Fruit fly (Drosophila melanogaster) whole organism, prepupa: Measurements from ENCODE around the gene CG10352.

Experiments used
- Blimp-1 ChIP-seq: fragments of 200-800 bp; sonication (Bioruptor generic); optimal IDR thresholded peaks from 3 replicates; lab custom pipeline; 2017; ENCODE audit warnings: missing biosample characterization, missing genetic modification characterization, mild to moderate bottlenecking, moderate library complexity, missing genetic modification reagents
- CG10631 ChIP-seq: fragments of 200-800 bp; sonication (Bioruptor generic); optimal IDR thresholded peaks from 2 replicates; lab custom pipeline; 2016; ENCODE audit warnings: missing biosample characterization, missing genetic modification characterization
- CG10669 ChIP-seq: fragments of 200-800 bp; sonication (Bioruptor generic); optimal IDR thresholded peaks from 3 replicates; lab custom pipeline; 2018; ENCODE audit warnings: missing biosample characterization, mild to moderate bottlenecking, missing genetic modification characterization, moderate library complexity
- CG11762 ChIP-seq: fragments of 200-800 bp; sonication (Bioruptor generic); optimal IDR thresholded peaks from 3 replicates; lab custom pipeline; 2016; ENCODE audit warnings: missing biosample characterization, missing genetic modification characterization; ENCODE audit not compliant: insufficient read depth
- CG11902 ChIP-seq: fragments of 200-800 bp; sonication (Bioruptor generic); optimal IDR thresholded peaks from 3 replicates; lab custom pipeline; 2016; ENCODE audit warnings: missing biosample characterization, missing genetic modification characterization
- CG15336 ChIP-seq: fragments of 200-800 bp; sonication (Bioruptor generic); IDR thresholded peaks from 2 replicates; pipeline ENCODE4 v1.3.6; 2022; ENCODE audit warnings: missing biosample characterization, missing genetic modification characterization
- CG1621 ChIP-seq: fragments of 200-800 bp; sonication (Bioruptor generic); optimal IDR thresholded peaks from 3 replicates; lab custom pipeline; 2018; ENCODE audit warnings: missing biosample characterization, mild to moderate bottlenecking, missing genetic modification characterization
- CG3032 ChIP-seq: fragments of 200-800 bp; optimal IDR thresholded peaks from 2 replicates; lab custom pipeline; 2019; ENCODE audit warnings: missing biosample characterization, mild to moderate bottlenecking, missing genetic modification characterization, moderate library complexity
- CG32006 ChIP-seq: fragments of 200-800 bp; sonication (Bioruptor generic); optimal IDR thresholded peaks from 3 replicates; lab custom pipeline; 2017; ENCODE audit warnings: missing biosample characterization, mild to moderate bottlenecking, missing genetic modification characterization
- CG34406 ChIP-seq: fragments of 200-800 bp; sonication (Bioruptor generic); optimal IDR thresholded peaks from 3 replicates; lab custom pipeline; 2016; ENCODE audit warnings: missing biosample characterization, missing genetic modification characterization
- CG3919 ChIP-seq: fragments of 200-800 bp; sonication (Bioruptor generic); optimal IDR thresholded peaks from 3 replicates; lab custom pipeline; 2016; ENCODE audit warnings: missing biosample characterization, missing genetic modification characterization
- CG4318 ChIP-seq: fragments of 200-800 bp; sonication (Bioruptor generic); optimal IDR thresholded peaks from 3 replicates; lab custom pipeline; 2017; ENCODE audit warnings: missing biosample characterization, mild to moderate bottlenecking, missing genetic modification characterization
- CG6163 ChIP-seq: fragments of 200-800 bp; sonication (Bioruptor generic); IDR thresholded peaks from 3 replicates; pipeline ENCODE4 v1.3.6; 2022; ENCODE audit warnings: missing biosample characterization, missing genetic modification characterization
- CG6276 ChIP-seq: fragments of 200-800 bp; sonication (Bioruptor generic); optimal IDR thresholded peaks from 2 replicates; lab custom pipeline; 2017; ENCODE audit warnings: missing biosample characterization, mild to moderate bottlenecking, missing genetic modification characterization
- CG6792 ChIP-seq: fragments of 200-800 bp; sonication (Bioruptor generic); optimal IDR thresholded peaks from 3 replicates; lab custom pipeline; 2016; ENCODE audit warnings: missing biosample characterization, missing genetic modification characterization
- CG6808 ChIP-seq: fragments of 200-800 bp; sonication (Bioruptor generic); optimal IDR thresholded peaks from 3 replicates; lab custom pipeline; 2017; ENCODE audit warnings: missing biosample characterization, missing genetic modification characterization, mild to moderate bottlenecking, moderate library complexity, missing genetic modification reagents
- CG6854 ChIP-seq: fragments of 200-800 bp; sonication (Bioruptor generic); optimal IDR thresholded peaks from 2 replicates; lab custom pipeline; 2017; ENCODE audit warnings: missing biosample characterization, mild to moderate bottlenecking, missing genetic modification characterization
- CG7368 ChIP-seq: fragments of 200-800 bp; sonication (Bioruptor generic); optimal IDR thresholded peaks from 3 replicates; lab custom pipeline; 2016; ENCODE audit warnings: missing biosample characterization, missing genetic modification characterization
- CG8119 ChIP-seq: fragments of 200-800 bp; sonication (Bioruptor generic); IDR thresholded peaks from 3 replicates; pipeline ENCODE4 v1.3.6; 2022; ENCODE audit warnings: missing biosample characterization, missing genetic modification characterization
- CG8319 ChIP-seq: fragments of 200-800 bp; sonication (Bioruptor generic); optimal IDR thresholded peaks from 3 replicates; lab custom pipeline; 2016; ENCODE audit warnings: missing biosample characterization, missing genetic modification characterization
- CG8632 ChIP-seq: fragments of 200-800 bp; sonication (Bioruptor generic); optimal IDR thresholded peaks from 3 replicates; lab custom pipeline; 2016; ENCODE audit warnings: missing biosample characterization, missing genetic modification characterization
- CG9139 ChIP-seq: fragments of 200-800 bp; sonication (Bioruptor generic); optimal IDR thresholded peaks from 3 replicates; lab custom pipeline; 2017; ENCODE audit warnings: missing biosample characterization, mild to moderate bottlenecking, missing genetic modification characterization
- Eip75B ChIP-seq: fragments of 200-800 bp; sonication (Bioruptor generic); optimal IDR thresholded peaks from 3 replicates; lab custom pipeline; 2016; ENCODE audit warnings: missing biosample characterization, missing genetic modification characterization
- Eip78C ChIP-seq: fragments of 200-800 bp; sonication (Bioruptor generic); peaks from one replicate; lab custom pipeline; 2016; ENCODE audit warnings: missing biosample characterization, missing genetic modification characterization
- Eip93F ChIP-seq: fragments of 200-800 bp; sonication (Bioruptor generic); optimal IDR thresholded peaks from 2 replicates; lab custom pipeline; 2016; ENCODE audit warnings: missing biosample characterization, mild to moderate bottlenecking, missing genetic modification characterization
- Ets21C ChIP-seq: fragments of 200-800 bp; sonication (Bioruptor generic); optimal IDR thresholded peaks from 3 replicates; lab custom pipeline; 2016; ENCODE audit warnings: missing biosample characterization, missing genetic modification characterization
- Ets96B ChIP-seq: fragments of 200-800 bp; optimal IDR thresholded peaks from 2 replicates; lab custom pipeline; 2019; ENCODE audit warnings: missing biosample characterization, mild to moderate bottlenecking, missing genetic modification characterization, moderate library complexity
- Gug ChIP-seq: fragments of 200-800 bp; sonication (Bioruptor generic); IDR thresholded peaks from 2 replicates; pipeline ENCODE4 v1.3.6; 2022; ENCODE audit warnings: missing biosample characterization, missing genetic modification characterization
- Hr38 ChIP-seq: sonication (Bioruptor generic); optimal IDR thresholded peaks from 2 replicates; lab custom pipeline; 2016; ENCODE audit warnings: missing biosample characterization, missing genetic modification characterization
- Hr39 ChIP-seq: fragments of 200-800 bp; sonication (Bioruptor generic); optimal IDR thresholded peaks from 2 replicates; lab custom pipeline; 2016; ENCODE audit warnings: missing biosample characterization, missing genetic modification characterization
- Lpt ChIP-seq: fragments of 200-800 bp; sonication (Bioruptor generic); optimal IDR thresholded peaks from 3 replicates; lab custom pipeline; 2016; ENCODE audit warnings: missing biosample characterization, missing genetic modification characterization
- Met ChIP-seq: fragments of 200-800 bp; sonication (Bioruptor generic); optimal IDR thresholded peaks from 3 replicates; lab custom pipeline; 2016; ENCODE audit warnings: missing biosample characterization, missing genetic modification characterization
- OdsH ChIP-seq: fragments of 200-800 bp; sonication (Bioruptor generic); optimal IDR thresholded peaks from 3 replicates; lab custom pipeline; 2016; ENCODE audit warnings: missing biosample characterization, missing genetic modification characterization
- Sox102F ChIP-seq: fragments of 200-800 bp; sonication (Bioruptor generic); optimal IDR thresholded peaks from 2 replicates; lab custom pipeline; 2016; ENCODE audit warnings: missing biosample characterization, mild to moderate bottlenecking, missing genetic modification characterization
- Sox14 ChIP-seq: fragments of 200-800 bp; sonication (Bioruptor generic); optimal IDR thresholded peaks from 3 replicates; lab custom pipeline; 2016; ENCODE audit warnings: missing biosample characterization, missing genetic modification characterization
- Sox15 ChIP-seq: fragments of 200-800 bp; sonication (Bioruptor generic); optimal IDR thresholded peaks from 3 replicates; lab custom pipeline; 2016; ENCODE audit warnings: missing biosample characterization, missing genetic modification characterization
- acj6 ChIP-seq: fragments of 200-800 bp; sonication (Bioruptor generic); optimal IDR thresholded peaks from 3 replicates; lab custom pipeline; 2016; ENCODE audit warnings: missing biosample characterization, missing genetic modification characterization
- cyc ChIP-seq: fragments of 200-800 bp; sonication (Bioruptor generic); optimal IDR thresholded peaks from 3 replicates; lab custom pipeline; 2016; ENCODE audit warnings: missing biosample characterization, missing genetic modification characterization
- dac ChIP-seq: fragments of 200-800 bp; sonication (Bioruptor generic); optimal IDR thresholded peaks from 2 replicates; lab custom pipeline; 2017; ENCODE audit warnings: missing biosample characterization, mild to moderate bottlenecking, missing genetic modification characterization
- dsx ChIP-seq: fragments of 200-800 bp; optimal IDR thresholded peaks from 3 replicates; lab custom pipeline; 2019; ENCODE audit warnings: missing biosample characterization, mild to moderate bottlenecking, missing genetic modification characterization, moderate library complexity; ENCODE audit not compliant: poor library complexity, severe bottlenecking
- eg ChIP-seq: fragments of 200-800 bp; sonication (Bioruptor generic); IDR thresholded peaks from 3 replicates; pipeline ENCODE4 v1.3.6; 2022; ENCODE audit warnings: missing biosample characterization, missing genetic modification characterization
- esn ChIP-seq: fragments of 200-800 bp; sonication (Bioruptor generic); optimal IDR thresholded peaks from 2 replicates; lab custom pipeline; 2016; ENCODE audit warnings: missing biosample characterization, mild to moderate bottlenecking, missing genetic modification characterization, moderate library complexity
- fd59A ChIP-seq: fragments of 200-800 bp; sonication (Bioruptor generic); optimal IDR thresholded peaks from 2 replicates; lab custom pipeline; 2017; ENCODE audit warnings: missing biosample characterization, mild to moderate bottlenecking, missing genetic modification characterization, missing genetic modification reagents
- fd85E ChIP-seq: fragments of 200-800 bp; sonication (Bioruptor generic); optimal IDR thresholded peaks from 3 replicates; lab custom pipeline; 2016; ENCODE audit warnings: missing biosample characterization, missing genetic modification characterization
- fkh ChIP-seq: fragments of 200-800 bp; sonication (Bioruptor generic); optimal IDR thresholded peaks from 3 replicates; lab custom pipeline; 2017; ENCODE audit warnings: missing biosample characterization, mild to moderate bottlenecking, missing genetic modification characterization, moderate library complexity
- lz ChIP-seq: fragments of 200-800 bp; sonication (Bioruptor generic); optimal IDR thresholded peaks from 3 replicates; lab custom pipeline; 2016; ENCODE audit warnings: missing biosample characterization, missing genetic modification characterization
- net ChIP-seq: fragments of 200-800 bp; sonication (Bioruptor generic); optimal IDR thresholded peaks from 3 replicates; lab custom pipeline; 2016; ENCODE audit warnings: missing biosample characterization, missing genetic modification characterization
- pdm3 ChIP-seq: fragments of 200-800 bp; sonication (Bioruptor generic); optimal IDR thresholded peaks from 3 replicates; lab custom pipeline; 2016; ENCODE audit warnings: missing biosample characterization, missing genetic modification characterization
- salr ChIP-seq, 2 experiments: fragments of 200-800 bp; sonication (Bioruptor generic); optimal IDR thresholded peaks; 3 replicates each; lab custom pipeline; 2016 to 2018; ENCODE audit warnings: missing biosample characterization in 2 of 2, missing genetic modification characterization in 2 of 2, mild to moderate bottlenecking in 1 of 2
- spab ChIP-seq: fragments of 200-800 bp; sonication (Bioruptor generic); optimal IDR thresholded peaks from 2 replicates; lab custom pipeline; 2017; ENCODE audit warnings: missing biosample characterization, mild to moderate bottlenecking, missing genetic modification characterization, missing genetic modification reagents
- ss ChIP-seq, 2 experiments: fragments of 200-800 bp; sonication (Bioruptor generic); optimal IDR thresholded peaks; 2 replicates in 1 of 2; 3 replicates in 1 of 2; lab custom pipeline; 2017 to 2018; ENCODE audit warnings: mild to moderate bottlenecking in 2 of 2, missing biosample characterization in 2 of 2, missing genetic modification characterization in 2 of 2, moderate library complexity in 1 of 2
- svp ChIP-seq: fragments of 200-800 bp; sonication (Bioruptor generic); peaks from one replicate; lab custom pipeline; 2016; ENCODE audit warnings: missing biosample characterization, missing genetic modification characterization
- topi ChIP-seq: fragments of 200-800 bp; sonication (Bioruptor generic); optimal IDR thresholded peaks from 3 replicates; lab custom pipeline; 2016; ENCODE audit warnings: missing biosample characterization, missing genetic modification characterization

The CG10352 gene

DNA sequence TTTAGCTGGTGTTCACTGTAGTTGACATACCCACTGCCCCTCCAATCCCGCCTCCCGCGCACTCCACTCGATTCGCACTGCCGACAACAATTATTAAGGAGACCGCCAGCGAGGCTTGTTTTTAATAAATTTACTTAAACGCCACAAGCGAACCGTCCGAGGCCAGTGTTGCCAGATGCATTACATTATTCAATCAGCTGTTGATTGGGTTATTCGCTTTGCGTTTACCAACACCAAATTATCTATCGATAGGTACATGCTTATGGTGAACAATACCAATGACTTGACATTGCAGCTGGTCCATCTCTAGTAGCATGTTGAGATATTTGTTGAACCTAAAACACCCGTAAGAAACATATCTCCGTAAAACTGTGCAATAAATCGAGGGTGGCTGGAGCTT, 10.0 kb upstream of the CG10352 start, which contains the start of the genes CG10353 and SelG:
TSS of gene CG10353 (minus strand) at position 187 of the 400 bp plus-strand sequence.
TSS of gene SelG (plus strand) at position 309 of the 400 bp plus-strand sequence.
- TF ChIP-seq CG32006 (no peak), Ets96B (no peak), Sox14 (peak; percentile 28), acj6 (GFP tag; lab: Kevin White, UChicago) (no peak), Eip78C (GFP tag; lab: Kevin White, UChicago) (peak; percentile 70), CG15336 (GFP tag; lab: Robert Waterston, UW) (no peak), CG11762 (GFP tag; lab: Kevin White, UChicago) (no peak), CG7368 (GFP tag; lab: Kevin White, UChicago) (no peak), pdm3 (no peak), svp (GFP tag; lab: Kevin White, UChicago) (peak; percentile 67), cyc (GFP tag; lab: Kevin White, UChicago) (peak; percentile 40), Hr38 (GFP tag; lab: Kevin White, UChicago) (no peak), CG3032 (tag; lab: Kevin White, UChicago) (no peak), CG4318 (GFP tag; lab: Kevin White, UChicago) (no peak), CG9139 (GFP tag; lab: Kevin White, UChicago) (no peak), fkh (peak; percentile 50), net (GFP tag; lab: Kevin White, UChicago) (no peak), Met (GFP tag; lab: Kevin White, UChicago) (peak; percentile 27), ss (GFP tag; optimal IDR thresholded peaks at IDR 0.05; lab: Kevin White, UChicago) (peak in 1 of 2 experiments; percentile 6), fd59A (GFP tag; lab: Kevin White, UChicago) (no peak), CG3919 (GFP tag; lab: Kevin White, UChicago) (peak; percentile 34), dsx (GFP tag; lab: Kevin White, UChicago) (no peak), Sox102F (no peak), CG6163 (GFP tag; lab: Robert Waterston, UW) (no peak), topi (peak; percentile 37), eg (GFP tag; lab: Robert Waterston, UW) (no peak), Sox15 (no peak), CG11902 (GFP tag; lab: Kevin White, UChicago) (no peak), Gug (no peak), lz (peak; percentile 31), CG6276 (GFP tag; lab: Kevin White, UChicago) (no peak), OdsH (GFP tag; lab: Kevin White, UChicago) (no peak), CG6792 (GFP tag; lab: Kevin White, UChicago) (no peak), dac (no peak), CG8119 (no peak), CG6854 (GFP tag; lab: Kevin White, UChicago) (peak; percentile 14), Blimp-1 (GFP tag; lab: Kevin White, UChicago) (no peak), esn (peak; percentile 50), CG10669 (GFP tag; lab: Kevin White, UChicago) (no peak), CG6808 (GFP tag; lab: Kevin White, UChicago) (no peak), CG8632 (no peak), CG1621 (tag; lab: Kevin White, UChicago) (peak; percentile 71), fd85E (GFP tag; lab: Kevin White, UChicago) (no peak), CG10631 (no peak), Eip75B (GFP tag; lab: Kevin White, UChicago) (peak; percentile 29), CG8319 (GFP tag; lab: Kevin White, UChicago) (no peak), salr (GFP tag; optimal IDR thresholded peaks at IDR 0.05; lab: Kevin White, UChicago) (no peak), CG34406 (no peak), Eip93F (GFP tag; lab: Kevin White, UChicago) (no peak), Hr39 (GFP tag; lab: Kevin White, UChicago) (peak; percentile 25), spab (GFP tag; lab: Kevin White, UChicago) (no peak), Ets21C (GFP tag; lab: Kevin White, UChicago) (peak; percentile 25), Lpt (GFP tag; lab: Kevin White, UChicago) (no peak)
